Worm (Caenorhabditis elegans): ENCODE measurements around the gene ceh-60.

ceh-60 gene

ce11 chrX:6511985-6512384 lies 18.0 kb downstream of the ceh-60 start, which contains the start of gene ttr-35:
TSS of gene ttr-35 (plus strand) at chrX:6512285.
- TF ChIP-seq mls-2 (tag; optimal IDR thresholded peaks at IDR 0.05) = no peak
- TF ChIP-seq sem-2 (GFP tag; optimal IDR thresholded peaks at IDR 0.05) = no peak
- TF ChIP-seq ces-1 (GFP tag; optimal IDR thresholded peaks at IDR 0.05) = no peak
- no peak for TF ChIP-seq unc-62 (GFP tag; optimal IDR thresholded peaks at IDR 0.05)
- TF ChIP-seq nhr-12 (tag; optimal IDR thresholded peaks at IDR 0.05) = no peak
- TF ChIP-seq nhr-2 (tag; optimal IDR thresholded peaks at IDR 0.05) = no peak
- TF ChIP-seq nhr-28 (tag; optimal IDR thresholded peaks at IDR 0.05) = no peak
- no peak for TF ChIP-seq cnd-1 (tag; optimal IDR thresholded peaks at IDR 0.05)
- TF ChIP-seq ztf-11 (tag; optimal IDR thresholded peaks at IDR 0.05) = no peak
- no peak for TF ChIP-seq elt-1 (tag; optimal IDR thresholded peaks at IDR 0.05; ENCODE audit: borderline replicate concordance, insufficient read depth)
- TF ChIP-seq nhr-237 (tag; optimal IDR thresholded peaks at IDR 0.05) = no peak
- TF ChIP-seq flh-1 (GFP tag; optimal IDR thresholded peaks at IDR 0.05) = no peak
- no peak for TF ChIP-seq blmp-1 (tag; optimal IDR thresholded peaks at IDR 0.05)
- TF ChIP-seq mab-5 (tag; optimal IDR thresholded peaks at IDR 0.05) = no peak
- no peak for TF ChIP-seq lin-32 (GFP tag; optimal IDR thresholded peaks at IDR 0.05)
- no peak for TF ChIP-seq lin-13 (tag; optimal IDR thresholded peaks at IDR 0.05)

- no peak for TF ChIP-seq elt-1 (tag; optimal IDR thresholded peaks at IDR 0.05; ENCODE audit: borderline replicate concordance, insufficient read depth)
- no peak for TF ChIP-seq nhr-28 (tag; optimal IDR thresholded peaks at IDR 0.05)
- TF ChIP-seq hlh-1 (tag; optimal IDR thresholded peaks at IDR 0.05) = no peak
- TF ChIP-seq snpc-4 (tag; optimal IDR thresholded peaks at IDR 0.05) = no peak
- TF ChIP-seq cnd-1 (tag; optimal IDR thresholded peaks at IDR 0.05) = no peak
- no peak for TF ChIP-seq lin-32 (GFP tag; optimal IDR thresholded peaks at IDR 0.05)
- TF ChIP-seq nhr-237 (tag; optimal IDR thresholded peaks at IDR 0.05) = no peak
- TF ChIP-seq blmp-1 (tag; optimal IDR thresholded peaks at IDR 0.05) = no peak
- no peak for TF ChIP-seq nhr-76 (tag; optimal IDR thresholded peaks at IDR 0.05)
- no peak for TF ChIP-seq unc-120 (tag; optimal IDR thresholded peaks at IDR 0.05; ENCODE audit: poor library complexity, severe bottlenecking)
- no peak for TF ChIP-seq ceh-43 (GFP tag; optimal IDR thresholded peaks at IDR 0.05)
- no peak for TF ChIP-seq mep-1 (tag; optimal IDR thresholded peaks at IDR 0.05)
- no peak for TF ChIP-seq ham-2 (GFP tag; optimal IDR thresholded peaks at IDR 0.05)
- no peak for TF ChIP-seq flh-1 (GFP tag; optimal IDR thresholded peaks at IDR 0.05)
Observed at ce11 chrX:6510627-6511026, 19.3 kb downstream of the ceh-60 start, which contains the start of gene ttr-36. TSS of gene ttr-36 (plus strand) at chrX:6510927.

ce11 chrX:6509813-6510212 lies 20.1 kb downstream of the ceh-60 start:
- TF ChIP-seq hlh-1 (tag; optimal IDR thresholded peaks at IDR 0.05) (peak; percentile 98), unc-62 (GFP tag; optimal IDR thresholded peaks at IDR 0.05) (peak; percentile 69), unc-120 (tag; optimal IDR thresholded peaks at IDR 0.05; ENCODE audit: poor library complexity, severe bottlenecking) (peak; percentile 73), mab-5 (tag; optimal IDR thresholded peaks at IDR 0.05) (no peak)

ce11 chrX:6507734-6508133 lies 22.2 kb downstream of the ceh-60 start:
- TF ChIP-seq unc-62 (GFP tag; optimal IDR thresholded peaks at IDR 0.05) (no peak), elt-3 (tag; optimal IDR thresholded peaks at IDR 0.05) (no peak), snpc-4 (tag; optimal IDR thresholded peaks at IDR 0.05) (no peak), hlh-1 (tag; optimal IDR thresholded peaks at IDR 0.05) (peak; percentile 51), sem-2 (GFP tag; optimal IDR thresholded peaks at IDR 0.05) (no peak), ces-1 (GFP tag; optimal IDR thresholded peaks at IDR 0.05) (no peak), nhr-2 (tag; optimal IDR thresholded peaks at IDR 0.05) (no peak)

- no peak for TF ChIP-seq ztf-11 (tag; optimal IDR thresholded peaks at IDR 0.05)
- no peak for TF ChIP-seq lin-13 (tag; optimal IDR thresholded peaks at IDR 0.05)
- no peak for TF ChIP-seq sem-2 (GFP tag; optimal IDR thresholded peaks at IDR 0.05)
- no peak for TF ChIP-seq nhr-12 (tag; optimal IDR thresholded peaks at IDR 0.05)
- TF ChIP-seq nhr-28 (tag; optimal IDR thresholded peaks at IDR 0.05) = no peak
- TF ChIP-seq pha-4 (tag; optimal IDR thresholded peaks at IDR 0.05) = no peak
- TF ChIP-seq cnd-1 (tag; optimal IDR thresholded peaks at IDR 0.05) = no peak
- no peak for TF ChIP-seq flh-1 (GFP tag; optimal IDR thresholded peaks at IDR 0.05)
- TF ChIP-seq nhr-237 (tag; optimal IDR thresholded peaks at IDR 0.05) = no peak
- TF ChIP-seq elt-3 (tag; optimal IDR thresholded peaks at IDR 0.05) = no peak
- no peak for TF ChIP-seq mab-5 (tag; optimal IDR thresholded peaks at IDR 0.05)
- no peak for TF ChIP-seq bed-3 (GFP tag; optimal IDR thresholded peaks at IDR 0.05)
- TF ChIP-seq unc-120 (tag; optimal IDR thresholded peaks at IDR 0.05; ENCODE audit: poor library complexity, severe bottlenecking) = no peak
- no peak for TF ChIP-seq mls-2 (tag; optimal IDR thresholded peaks at IDR 0.05)
- no peak for TF ChIP-seq sptf-1 (tag; optimal IDR thresholded peaks at IDR 0.05)
- TF ChIP-seq ceh-43 (GFP tag; optimal IDR thresholded peaks at IDR 0.05) = no peak
- no peak for TF ChIP-seq unc-39 (tag; optimal IDR thresholded peaks at IDR 0.05)
Observed at ce11 chrX:6505662-6506061, 24.3 kb downstream of the ceh-60 start, which contains the start of gene glr-8. TSS of gene glr-8 (plus strand) at chrX:6505980.

Data from whole organism, mixed stage, embryonic.